Fruit fly (Drosophila melanogaster): ENCODE measurements around the gene Jon25Bi.

DNA sequence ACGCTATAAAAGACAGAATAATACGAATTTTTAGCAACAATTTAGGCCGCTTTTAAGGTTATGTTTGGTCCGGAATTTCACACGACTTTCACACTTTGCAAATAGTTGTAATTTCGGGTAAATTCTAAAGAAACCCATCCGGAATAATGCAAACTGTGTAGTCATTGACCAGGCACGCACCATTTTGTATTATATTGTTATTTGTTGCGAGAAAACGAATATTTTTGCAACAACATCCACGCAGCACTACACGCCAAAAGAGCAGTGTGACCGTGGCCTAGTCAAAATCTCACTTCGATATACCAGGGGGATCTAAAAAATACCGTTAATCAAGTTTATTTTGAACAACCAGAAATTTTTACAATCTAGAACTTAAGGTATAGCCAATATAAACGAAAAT lies 12.6 kb upstream of the Jon25Bi start, which contains the start of gene eIF3i:
- TF ChIP-seq CG17806 (tag; optimal IDR thresholded peaks at IDR 0.05), result no peak
- no peak for TF ChIP-seq CG9948 (tag; optimal IDR thresholded peaks at IDR 0.05)
- no peak for TF ChIP-seq CG12605 (GFP tag; IDR thresholded peaks at IDR 0.05)

All from whole organism, pupa.